Worm (Caenorhabditis elegans) whole organism, late embryonic: ENCODE measurements around the gene ZK662.2.

Experiments used
- ceh-34 ChIP-seq: sonication (generic microtip); optimal IDR thresholded peaks from 2 replicates; lab custom pipeline; 2016; ENCODE audit warnings: mild to moderate bottlenecking, missing genetic modification characterization, missing compliant biosample characterization
- pha-4 ChIP-seq: fragments of 150-350 bp; optimal IDR thresholded peaks from 2 replicates; lab custom pipeline; 2018; ENCODE audit warnings: missing biosample characterization, missing genetic modification reagents, missing genetic modification characterization
- tbx-2 ChIP-seq: sonication (generic microtip); optimal IDR thresholded peaks from 2 replicates; lab custom pipeline; 2016; ENCODE audit warnings: missing genetic modification characterization, missing compliant biosample characterization
- unc-86 ChIP-seq: sonication (generic microtip); optimal IDR thresholded peaks from 2 replicates; lab custom pipeline; 2016; ENCODE audit warnings: missing genetic modification characterization, missing compliant biosample characterization

DNA sequence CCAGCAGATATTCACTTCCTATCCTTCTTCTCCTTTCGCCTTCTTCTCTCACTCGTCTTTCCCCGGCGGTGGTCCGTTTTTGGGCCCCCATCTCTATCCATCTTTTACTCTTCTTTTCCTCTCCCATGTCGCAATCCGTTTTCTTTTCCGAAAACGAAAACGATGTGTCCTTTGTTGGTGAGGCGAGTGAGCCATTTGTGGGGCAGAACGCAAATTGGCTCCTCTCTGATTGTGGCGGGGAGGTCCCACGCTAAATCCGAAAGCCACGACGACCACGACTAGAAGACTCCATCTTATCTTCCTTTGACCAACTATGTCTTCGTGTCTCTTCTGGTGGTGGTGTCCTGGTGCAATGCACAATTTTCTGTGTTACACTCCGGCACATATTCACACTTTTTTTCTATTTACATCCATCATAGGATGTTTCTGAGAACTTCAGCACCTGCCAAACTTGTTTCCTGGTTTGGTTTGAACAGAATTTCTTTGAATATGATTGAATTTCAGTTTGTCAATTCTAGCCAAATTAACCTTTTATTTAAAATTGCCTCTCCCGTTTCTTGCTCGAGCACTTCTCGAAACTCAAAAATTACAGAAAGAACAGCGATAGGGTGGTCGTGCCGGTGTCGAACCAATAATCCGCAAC, 30.2 kb upstream of the ZK662.2 start, which contains the start of gene pcdr-1:
- TF ChIP-seq tbx-2 (tag; lab: Kevin White, UChicago) = no peak
- TF ChIP-seq ceh-34 (tag; lab: Kevin White, UChicago) = no peak
- no peak for TF ChIP-seq unc-86
- TF ChIP-seq pha-4 (tag; lab: Kevin White, UChicago) = no peak
